Worm (Caenorhabditis elegans) whole organism, L4 larva: ENCODE measurements around the gene nspc-17.
A peak's percentile ranks its signal among the peaks of the same experiment; 100 is the strongest.

Source experiments
- D1046.2 ChIP-seq: fragments of 200-800 bp; sonication (Bioruptor generic); IDR thresholded peaks from 2 replicates; pipeline ENCODE4 v1.3.6; 2022; ENCODE audit warnings: missing genetic modification characterization, missing compliant biosample characterization
- R02D3.7 ChIP-seq: fragments of 150-350 bp; sonication (generic microtip); optimal IDR thresholded peaks from 3 replicates; lab custom pipeline; 2014; ENCODE audit warnings: missing biosample characterization, missing genetic modification characterization
- T20F7.1 ChIP-seq: fragments of 200-800 bp; sonication (Bioruptor generic); optimal IDR thresholded peaks from 2 replicates; lab custom pipeline; 2018; ENCODE audit warnings: mild to moderate bottlenecking, missing genetic modification characterization, missing compliant biosample characterization
- Y5F2A.4 ChIP-seq: fragments of 200-800 bp; sonication (Bioruptor generic); optimal IDR thresholded peaks from 2 replicates; lab custom pipeline; 2018; ENCODE audit warnings: mild to moderate bottlenecking, missing genetic modification characterization, missing compliant biosample characterization
- ZK337.2 ChIP-seq: fragments of 200-800 bp; sonication (Bioruptor generic); IDR thresholded peaks from 2 replicates; pipeline ENCODE4 v1.3.6; 2022; ENCODE audit warnings: missing genetic modification reagents, missing genetic modification characterization, missing compliant biosample characterization
- ZK546.5 ChIP-seq, 2 experiments: sonication (generic microtip); optimal IDR thresholded peaks; 2 replicates each; lab custom pipeline; 2017; ENCODE audit warnings: missing biosample characterization in 2 of 2, missing genetic modification characterization in 2 of 2
- arid-1 ChIP-seq: fragments of 200-800 bp; sonication (Bioruptor generic); conservative IDR thresholded peaks from 2 replicates; pipeline ENCODE4 v1.3.6; 2022; ENCODE audit warnings: missing genetic modification reagents, missing genetic modification characterization, missing compliant biosample characterization
- attf-4 ChIP-seq: sonication (generic microtip); optimal IDR thresholded peaks from 3 replicates; lab custom pipeline; 2017; ENCODE audit warnings: missing biosample characterization, missing genetic modification characterization
- ceh-32 ChIP-seq: sonication (generic microtip); optimal IDR thresholded peaks from 2 replicates; lab custom pipeline; 2016; ENCODE audit warnings: mild to moderate bottlenecking, missing genetic modification characterization, missing compliant biosample characterization; ENCODE audit not compliant: poor library complexity
- ces-1 ChIP-seq: fragments of 150-350 bp; sonication (generic microtip); optimal IDR thresholded peaks from 4 replicates; lab custom pipeline; 2014; ENCODE audit warnings: missing biosample characterization, missing genetic modification reagents, missing genetic modification characterization
- daf-19 ChIP-seq: fragments of 200-800 bp; sonication (Bioruptor generic); conservative IDR thresholded peaks from 2 replicates; pipeline ENCODE4 v1.3.6; 2022; ENCODE audit warnings: missing genetic modification characterization, missing compliant biosample characterization
- daf-8 ChIP-seq: fragments of 200-800 bp; sonication (Bioruptor generic); IDR thresholded peaks from 2 replicates; pipeline ENCODE4 v1.3.6; 2022; ENCODE audit warnings: missing genetic modification characterization, missing compliant biosample characterization
- dmd-6 ChIP-seq: fragments of 200-800 bp; sonication (Bioruptor generic); IDR thresholded peaks from 2 replicates; pipeline ENCODE4 v1.3.6; 2022; ENCODE audit warnings: missing genetic modification reagents, missing genetic modification characterization, missing compliant biosample characterization
- dpl-1 ChIP-seq: fragments of 150-350 bp; optimal IDR thresholded peaks from 2 replicates; lab custom pipeline; 2014; ENCODE audit warnings: missing biosample characterization, missing genetic modification reagents, missing genetic modification characterization
- duxl-1 ChIP-seq: sonication (generic microtip); optimal IDR thresholded peaks from 2 replicates; lab custom pipeline; 2016; ENCODE audit warnings: mild to moderate bottlenecking, missing genetic modification characterization, moderate library complexity, missing compliant biosample characterization; ENCODE audit not compliant: poor library complexity
- egl-43 ChIP-seq: fragments of 200-800 bp; sonication (Bioruptor generic); IDR thresholded peaks from 2 replicates; pipeline ENCODE4 v1.3.6; 2022; ENCODE audit warnings: missing genetic modification reagents, missing genetic modification characterization, missing compliant biosample characterization
- fkh-10 ChIP-seq: fragments of 150-350 bp; optimal IDR thresholded peaks from 2 replicates; lab custom pipeline; 2014; ENCODE audit warnings: missing biosample characterization, missing genetic modification reagents, missing genetic modification characterization
- hif-1 ChIP-seq, 2 experiments: sonication (generic microtip); optimal IDR thresholded peaks; 2 replicates each; lab custom pipeline; 2016 to 2017; ENCODE audit warnings: missing compliant biosample characterization in 2 of 2, missing genetic modification characterization in 2 of 2, missing genetic modification reagents in 2 of 2, missing genotype in 2 of 2, mild to moderate bottlenecking in 1 of 2
- hlh-11 ChIP-seq: fragments of 200-800 bp; sonication (Bioruptor generic); optimal IDR thresholded peaks from 2 replicates; lab custom pipeline; 2018; ENCODE audit warnings: mild to moderate bottlenecking, missing genetic modification characterization, missing compliant biosample characterization
- hmg-1.1 ChIP-seq: fragments of 200-800 bp; sonication (Bioruptor generic); IDR thresholded peaks from 2 replicates; pipeline ENCODE4 v1.3.6; 2022; ENCODE audit warnings: missing genetic modification reagents, missing genetic modification characterization, missing compliant biosample characterization
- jun-1 ChIP-seq: fragments of 150-350 bp; optimal IDR thresholded peaks from 2 replicates; lab custom pipeline; 2014; ENCODE audit warnings: missing biosample characterization, missing genetic modification reagents, missing genetic modification characterization
- lim-7 ChIP-seq: fragments of 200-800 bp; sonication (Bioruptor generic); IDR thresholded peaks from 2 replicates; pipeline ENCODE4 v1.3.6; 2022; ENCODE audit warnings: missing genetic modification characterization, missing compliant biosample characterization
- lin-13 ChIP-seq: fragments of 150-350 bp; optimal IDR thresholded peaks from 2 replicates; lab custom pipeline; 2014; ENCODE audit warnings: missing biosample characterization, missing genetic modification reagents, missing genetic modification characterization
- lir-3 ChIP-seq: sonication (generic microtip); optimal IDR thresholded peaks from 2 replicates; lab custom pipeline; 2016; ENCODE audit warnings: mild to moderate bottlenecking, missing genetic modification characterization, missing compliant biosample characterization
- madf-5 ChIP-seq, 2 experiments: fragments of 200-800 bp; sonication (Bioruptor generic); IDR thresholded peaks; 2 replicates each; pipeline ENCODE4 v1.3.6; 2022; ENCODE audit warnings: missing compliant biosample characterization in 2 of 2, missing genetic modification characterization in 2 of 2
- madf-9 ChIP-seq: fragments of 200-800 bp; sonication (Bioruptor generic); conservative IDR thresholded peaks from 2 replicates; pipeline ENCODE4 v1.3.6; 2022; ENCODE audit warnings: missing genetic modification reagents, missing genetic modification characterization, missing compliant biosample characterization
- mdt-29 ChIP-seq: fragments of 200-800 bp; sonication (Bioruptor generic); IDR thresholded peaks from 2 replicates; pipeline ENCODE4 v1.3.6; 2022; ENCODE audit warnings: missing genetic modification reagents, missing genetic modification characterization, missing compliant biosample characterization
- mes-2 ChIP-seq: sonication (generic microtip); optimal IDR thresholded peaks from 2 replicates; lab custom pipeline; 2016; ENCODE audit warnings: missing genotype, mild to moderate bottlenecking, missing genetic modification characterization, missing compliant biosample characterization; ENCODE audit not compliant: poor library complexity, severe bottlenecking
- mxl-2 ChIP-seq: fragments of 200-800 bp; sonication (Bioruptor generic); conservative IDR thresholded peaks from 2 replicates; pipeline ENCODE4 v1.3.6; 2022; ENCODE audit warnings: missing genetic modification reagents, missing genetic modification characterization, missing compliant biosample characterization
- mxl-3 ChIP-seq: fragments of 200-800 bp; sonication (Bioruptor generic); optimal IDR thresholded peaks from 2 replicates; lab custom pipeline; 2018; ENCODE audit warnings: mild to moderate bottlenecking, missing genetic modification characterization, missing compliant biosample characterization
- nhr-102 ChIP-seq: sonication (generic microtip); optimal IDR thresholded peaks from 2 replicates; lab custom pipeline; 2016; ENCODE audit warnings: mild to moderate bottlenecking, missing genetic modification characterization, moderate library complexity, missing compliant biosample characterization
- nhr-11 ChIP-seq: fragments of 150-350 bp; optimal IDR thresholded peaks from 2 replicates; lab custom pipeline; 2014; ENCODE audit warnings: missing biosample characterization, missing genetic modification characterization
- nhr-111 ChIP-seq: fragments of 200-800 bp; sonication (Bioruptor generic); optimal IDR thresholded peaks from 2 replicates; lab custom pipeline; 2018; ENCODE audit warnings: mild to moderate bottlenecking, missing genetic modification characterization, missing compliant biosample characterization
- nhr-25 ChIP-seq: sonication (generic microtip); optimal IDR thresholded peaks from 2 replicates; lab custom pipeline; 2017; ENCODE audit warnings: missing genetic modification characterization, mild to moderate bottlenecking, missing compliant biosample characterization, antibody characterized with exemption, moderate library complexity, borderline replicate concordance; ENCODE audit not compliant: insufficient read depth
- nhr-28 ChIP-seq: fragments of 150-350 bp; optimal IDR thresholded peaks from 2 replicates; lab custom pipeline; 2014; ENCODE audit warnings: missing biosample characterization, missing genetic modification characterization
- nhr-42 ChIP-seq: fragments of 200-800 bp; sonication (Bioruptor generic); IDR thresholded peaks from 2 replicates; pipeline ENCODE4 v1.3.6; 2022; ENCODE audit warnings: missing genetic modification characterization, missing compliant biosample characterization
- nhr-6 ChIP-seq: fragments of 150-350 bp; optimal IDR thresholded peaks from 2 replicates; lab custom pipeline; 2014; ENCODE audit warnings: missing biosample characterization, missing genetic modification characterization
- nhr-77 ChIP-seq: fragments of 150-350 bp; optimal IDR thresholded peaks from 2 replicates; lab custom pipeline; 2014; ENCODE audit warnings: missing biosample characterization, missing genetic modification characterization
- pqm-1 ChIP-seq: sonication (generic microtip); optimal IDR thresholded peaks from 2 replicates; lab custom pipeline; 2017; ENCODE audit warnings: missing biosample characterization, missing genetic modification characterization
- saeg-2 ChIP-seq: fragments of 200-800 bp; sonication (Bioruptor generic); IDR thresholded peaks from 2 replicates; pipeline ENCODE4 v1.3.6; 2022; ENCODE audit warnings: missing genetic modification reagents, missing genetic modification characterization, missing compliant biosample characterization
- set-16 ChIP-seq: fragments of 200-800 bp; sonication (Bioruptor generic); IDR thresholded peaks from 2 replicates; pipeline ENCODE4 v1.3.6; 2022; ENCODE audit warnings: missing genetic modification reagents, missing genetic modification characterization, missing compliant biosample characterization
- snpc-4 ChIP-seq: fragments of 150-350 bp; optimal IDR thresholded peaks from 2 replicates; lab custom pipeline; 2014; ENCODE audit warnings: missing biosample characterization, missing genetic modification characterization
- tag-97 ChIP-seq: fragments of 200-800 bp; sonication (Bioruptor generic); IDR thresholded peaks from 2 replicates; pipeline ENCODE4 v1.3.6; 2022; ENCODE audit warnings: missing genetic modification characterization, missing compliant biosample characterization
- tra-1 ChIP-seq: fragments of 200-800 bp; sonication (Bioruptor generic); IDR thresholded peaks from 2 replicates; pipeline ENCODE4 v1.3.6; 2022; ENCODE audit warnings: missing genetic modification reagents, missing genetic modification characterization, missing compliant biosample characterization
- unc-130 ChIP-seq: sonication (generic microtip); optimal IDR thresholded peaks from 2 replicates; lab custom pipeline; 2016; ENCODE audit warnings: missing genetic modification reagents, missing genetic modification characterization, missing compliant biosample characterization
- vab-7 ChIP-seq: fragments of 200-800 bp; sonication (Bioruptor generic); IDR thresholded peaks from 2 replicates; pipeline ENCODE4 v1.3.6; 2022; ENCODE audit warnings: missing genetic modification reagents, missing genetic modification characterization, missing compliant biosample characterization
- zfp-3 ChIP-seq: fragments of 200-800 bp; sonication (Bioruptor generic); conservative IDR thresholded peaks from 2 replicates; pipeline ENCODE4 v1.3.6; 2022; ENCODE audit warnings: missing genetic modification reagents, missing genetic modification characterization, missing compliant biosample characterization

nspc-17 gene

DNA sequence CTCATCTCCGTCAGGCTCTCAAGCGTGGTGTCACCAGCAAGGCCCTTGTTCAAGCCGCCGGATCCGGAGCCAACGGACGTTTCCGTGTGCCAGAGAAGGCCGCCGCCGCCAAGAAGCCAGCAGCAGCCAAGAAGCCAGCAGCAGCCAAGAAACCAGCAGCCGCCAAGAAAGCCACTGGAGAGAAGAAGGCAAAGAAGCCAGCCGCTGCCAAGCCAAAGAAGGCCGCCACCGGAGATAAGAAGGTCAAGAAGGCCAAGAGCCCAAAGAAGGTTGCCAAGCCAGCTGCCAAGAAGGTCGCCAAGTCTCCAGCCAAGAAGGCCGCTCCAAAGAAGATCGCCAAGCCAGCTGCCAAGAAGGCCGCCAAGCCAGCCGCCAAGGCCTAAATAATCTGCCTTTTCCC is 34.5 kb downstream of the nspc-17 start:
- TF ChIP-seq arid-1 (GFP tag; lab: Robert Waterston, UW) = no peak
- TF ChIP-seq Y5F2A.4 (GFP tag; lab: Kevin White, UChicago) = no peak
- no peak for TF ChIP-seq saeg-2 (GFP tag; lab: Robert Waterston, UW)
- TF ChIP-seq ces-1 (GFP tag; lab: Kevin White, UChicago) = no peak
- no peak for TF ChIP-seq zfp-3 (GFP tag; lab: Robert Waterston, UW)
- no peak for TF ChIP-seq daf-19 (GFP tag; lab: Robert Waterston, UW)
- TF ChIP-seq madf-5 (GFP tag; IDR thresholded peaks at IDR 0.05; lab: Robert Waterston, UW) = 0 out of 4 replicates have a peak, but pooled peaks of 1 of the 2 experiments have one; percentile 21
- TF ChIP-seq T20F7.1 (GFP tag; lab: Kevin White, UChicago) = no peak
- no peak for TF ChIP-seq lir-3
- no peak for TF ChIP-seq tag-97 (GFP tag; lab: Robert Waterston, UW)
- no peak for TF ChIP-seq mxl-3 (GFP tag; lab: Kevin White, UChicago)
- peak; percentile 96 for TF ChIP-seq set-16 (GFP tag; lab: Robert Waterston, UW)
- TF ChIP-seq R02D3.7 (tag; lab: Kevin White, UChicago) = no peak
- peak; percentile 55; the same call in 1 of the 2 replicates for TF ChIP-seq egl-43 (GFP tag; lab: Robert Waterston, UW)
- TF ChIP-seq tra-1 = no peak
- no peak for TF ChIP-seq jun-1 (tag; lab: Kevin White, UChicago)
- no peak for TF ChIP-seq lim-7
- no peak for TF ChIP-seq ZK337.2 (GFP tag; lab: Robert Waterston, UW)
- TF ChIP-seq daf-8 (GFP tag; lab: Robert Waterston, UW) = no peak
- TF ChIP-seq D1046.2 = no peak

DNA sequence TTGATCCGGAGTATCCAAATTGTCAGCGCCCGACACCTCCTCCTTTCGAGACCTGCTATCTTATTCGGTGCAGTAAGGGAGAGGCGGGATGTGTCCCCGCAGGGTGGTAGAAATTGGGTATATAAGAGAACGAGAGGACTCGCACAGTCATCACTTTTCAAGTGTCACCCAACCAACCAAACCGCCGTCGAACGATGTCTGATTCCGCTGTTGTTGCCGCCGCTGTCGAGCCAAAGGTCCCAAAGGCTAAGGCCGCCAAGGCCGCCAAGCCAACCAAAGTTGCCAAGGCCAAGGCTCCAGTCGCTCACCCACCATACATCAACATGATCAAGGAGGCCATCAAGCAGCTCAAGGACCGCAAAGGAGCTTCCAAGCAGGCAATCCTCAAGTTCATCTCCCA is 35.0 kb downstream of the nspc-17 start, which contains the start of gene his-24:
his-24 (plus strand) TSS at position 150 of the 400 bp plus-strand sequence.
- TF ChIP-seq vab-7 (GFP tag; lab: Robert Waterston, UW) = 0 out of 2 replicates have a peak, but pooled peaks have one; percentile 32
- TF ChIP-seq mes-2 (tag; lab: Kevin White, UChicago) = peak; percentile 81
- no peak for TF ChIP-seq nhr-111 (GFP tag; lab: Kevin White, UChicago)
- TF ChIP-seq egl-43 (GFP tag; lab: Robert Waterston, UW) = peak; percentile 56; the same call in 1 of the 2 replicates
- TF ChIP-seq dmd-6 (GFP tag; lab: Robert Waterston, UW) = peak; percentile 61
- peak; percentile 18 for TF ChIP-seq nhr-25 (tag; lab: Kevin White, UChicago)
- no peak for TF ChIP-seq ZK546.5 (tag; optimal IDR thresholded peaks at IDR 0.05; lab: Kevin White, UChicago)
- TF ChIP-seq attf-4 (tag; lab: Kevin White, UChicago) = no peak
- TF ChIP-seq nhr-28 (tag; lab: Kevin White, UChicago) = peak; percentile 56
- TF ChIP-seq nhr-11 = peak; percentile 48
- TF ChIP-seq ceh-32 (tag; lab: Kevin White, UChicago) = no peak
- TF ChIP-seq lin-13 (GFP tag; lab: Kevin White, UChicago) = peak; percentile 25
- peak; percentile 6 for TF ChIP-seq fkh-10 (GFP tag; lab: Kevin White, UChicago)
- TF ChIP-seq mdt-29 (GFP tag; lab: Robert Waterston, UW) = no peak
- peak; percentile 45 for TF ChIP-seq nhr-102 (tag; lab: Kevin White, UChicago)
- no peak for TF ChIP-seq saeg-2 (GFP tag; lab: Robert Waterston, UW)
- peak; percentile 59; the same call in 1 of the 2 replicates for TF ChIP-seq nhr-42 (GFP tag; lab: Robert Waterston, UW)
- no peak for TF ChIP-seq snpc-4 (tag; lab: Kevin White, UChicago)
- 0 out of 2 replicates have a peak, but pooled peaks have one; percentile 34 for TF ChIP-seq madf-9 (GFP tag; lab: Robert Waterston, UW)
- TF ChIP-seq hlh-11 (tag; lab: Kevin White, UChicago) = peak; percentile 70
- TF ChIP-seq dpl-1 = peak; percentile 45
- peak; percentile 56 for TF ChIP-seq mxl-3 (GFP tag; lab: Kevin White, UChicago)
- peak; percentile 63 for TF ChIP-seq nhr-77 (tag; lab: Kevin White, UChicago)
- TF ChIP-seq hmg-1.1 = peak; percentile 79
- TF ChIP-seq zfp-3 (GFP tag; lab: Robert Waterston, UW) = no peak
- TF ChIP-seq tra-1 = peak; percentile 73
- no peak for TF ChIP-seq T20F7.1 (GFP tag; lab: Kevin White, UChicago)
- TF ChIP-seq unc-130 = no peak
- peak in 1 of 2 experiments; percentile 51 for TF ChIP-seq hif-1 (tag; optimal IDR thresholded peaks at IDR 0.05; lab: Kevin White, UChicago)
- TF ChIP-seq nhr-6 = peak; percentile 85
- TF ChIP-seq pqm-1 (tag; lab: Kevin White, UChicago) = peak; percentile 40
- TF ChIP-seq lir-3 = no peak
- peak; percentile 33 for TF ChIP-seq duxl-1 (tag; lab: Kevin White, UChicago)
- TF ChIP-seq Y5F2A.4 (GFP tag; lab: Kevin White, UChicago) = no peak
- 0 out of 2 replicates have a peak, but pooled peaks have one; percentile 40 for TF ChIP-seq mxl-2 (GFP tag; lab: Robert Waterston, UW)
